Fruit fly (Drosophila melanogaster): ENCODE measurements around the gene Sgs3.

Gene Sgs3

dm6 chr3L:11523286-11523685 is 11.3 kb downstream of the Sgs3 start (continued):
- TF ChIP-seq nerfin-2 (GFP tag; IDR thresholded peaks at IDR 0.05; ENCODE audit: partially characterized antibody) (no peak), ttk (GFP tag; IDR thresholded peaks at IDR 0.05) (no peak), Dip3 (GFP tag; optimal IDR thresholded peaks at IDR 0.05) (no peak), CG4404 (GFP tag; IDR thresholded peaks at IDR 0.05) (no peak), ro (GFP tag; IDR thresholded peaks at IDR 0.05) (no peak), pan (optimal IDR thresholded peaks at IDR 0.05) (no peak), pan (GFP tag; optimal IDR thresholded peaks at IDR 0.05 in 1 of 2, IDR thresholded peaks at IDR 0.05 in 1 of 2) (no peak), Bdp1 (GFP tag; optimal IDR thresholded peaks at IDR 0.05) (no peak), ham (GFP tag; IDR thresholded peaks at IDR 0.05) (no peak), Mad (GFP tag; optimal IDR thresholded peaks at IDR 0.05) (no peak), CG6791 (GFP tag; IDR thresholded peaks at IDR 0.05; ENCODE audit: partially characterized antibody) (no peak), CG10321 (GFP tag; IDR thresholded peaks at IDR 0.05) (no peak), CG13424 (tag; optimal IDR thresholded peaks at IDR 0.05) (no peak), slbo (GFP tag; IDR thresholded peaks at IDR 0.05) (no peak), grn (GFP tag; optimal IDR thresholded peaks at IDR 0.05) (no peak), sc (optimal IDR thresholded peaks at IDR 0.05) (no peak), sc (GFP tag; optimal IDR thresholded peaks at IDR 0.05) (no peak), Elba2 (GFP tag; optimal IDR thresholded peaks at IDR 0.05) (no peak), CG17829 (tag; optimal IDR thresholded peaks at IDR 0.05) (no peak), row (GFP tag; IDR thresholded peaks at IDR 0.05) (no peak), CG42726 (GFP tag; IDR thresholded peaks at IDR 0.05; ENCODE audit: partially characterized antibody) (peak; percentile 78), ara (GFP tag; IDR thresholded peaks at IDR 0.05) (no peak), Fer3 (tag; optimal IDR thresholded peaks at IDR 0.05) (no peak), abd-A (tag; optimal IDR thresholded peaks at IDR 0.05) (no peak), Xbp1 (GFP tag; optimal IDR thresholded peaks at IDR 0.05) (no peak), Med (GFP tag) (peak; percentile 61), vvl (GFP tag; IDR thresholded peaks at IDR 0.05) (peak; percentile 28; the same call in 1 of the 2 replicates), Jarid2 (GFP tag; optimal IDR thresholded peaks at IDR 0.05) (no peak), NfI (GFP tag; optimal IDR thresholded peaks at IDR 0.05) (no peak)

DNA sequence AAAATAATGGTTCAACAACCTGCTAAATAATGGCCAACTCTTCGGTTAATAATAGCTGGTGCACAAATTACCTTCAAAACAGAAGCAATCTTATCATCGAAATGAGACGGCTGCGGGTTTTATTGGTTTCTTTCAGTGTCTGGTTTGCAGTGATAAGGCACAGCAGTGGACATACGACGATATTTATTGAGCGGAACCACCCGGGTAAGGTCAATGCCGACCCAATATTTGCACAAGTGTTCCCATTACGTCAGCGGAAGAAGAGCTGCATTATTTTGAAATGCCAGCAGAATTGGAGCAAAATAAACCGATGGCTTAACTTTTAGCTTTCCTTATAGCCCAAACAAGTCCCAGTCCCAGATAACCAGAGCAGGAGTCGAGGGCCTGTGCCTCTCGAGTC is 13.7 kb downstream of the Sgs3 start:
- TF ChIP-seq CG11093 (GFP tag; IDR thresholded peaks at IDR 0.05), result no peak
- peak; percentile 22 for TF ChIP-seq exex (tag; optimal IDR thresholded peaks at IDR 0.05)
- no peak for TF ChIP-seq CG43689 (GFP tag; IDR thresholded peaks at IDR 0.05)
- no peak for TF ChIP-seq CG10654 (GFP tag; optimal IDR thresholded peaks at IDR 0.05)
- no peak for TF ChIP-seq CG18476 (GFP tag; optimal IDR thresholded peaks at IDR 0.05)
- TF ChIP-seq CG11560 (tag; IDR thresholded peaks at IDR 0.05), result no peak
- peak; percentile 26 for TF ChIP-seq sens (GFP tag)
- no peak for TF ChIP-seq mirr (GFP tag; optimal IDR thresholded peaks at IDR 0.05)
- no peak for TF ChIP-seq CG15073 (GFP tag; optimal IDR thresholded peaks at IDR 0.05)
- TF ChIP-seq Blimp-1 (GFP tag; optimal IDR thresholded peaks at IDR 0.05), result no peak
- 0 out of 3 replicates have a peak, but pooled peaks have one; percentile 6 for TF ChIP-seq zfh1 (GFP tag; IDR thresholded peaks at IDR 0.05)
- no peak for TF ChIP-seq sqz (GFP tag; optimal IDR thresholded peaks at IDR 0.05)
- no peak for TF ChIP-seq nau (GFP tag; optimal IDR thresholded peaks at IDR 0.05)
- no peak for TF ChIP-seq dpn (GFP tag; optimal IDR thresholded peaks at IDR 0.05)
- no peak for TF ChIP-seq CG17912 (GFP tag; optimal IDR thresholded peaks at IDR 0.05)
- TF ChIP-seq grau (tag; optimal IDR thresholded peaks at IDR 0.05), result no peak
- no peak for TF ChIP-seq vfl (GFP tag; optimal IDR thresholded peaks at IDR 0.05)
- no peak for TF ChIP-seq pan (optimal IDR thresholded peaks at IDR 0.05)
- no peak for TF ChIP-seq pan (GFP tag; optimal IDR thresholded peaks at IDR 0.05 in 1 of 2, IDR thresholded peaks at IDR 0.05 in 1 of 2)
- 0 out of 2 replicates have a peak, but pooled peaks have one; percentile 26 for TF ChIP-seq Xrp1 (GFP tag; IDR thresholded peaks at IDR 0.05)
- TF ChIP-seq CG1602 (GFP tag; optimal IDR thresholded peaks at IDR 0.05), result no peak
- no peak for TF ChIP-seq CG6175 (GFP tag; IDR thresholded peaks at IDR 0.05)

Measured in whole organism, embryonic.